Worm (Caenorhabditis elegans) whole organism, L1 larva: ENCODE measurements around the gene sftb-1.

Source experiments
- C34B4.2 ChIP-seq: sonication (generic microtip); optimal IDR thresholded peaks from 2 replicates; lab custom pipeline; 2017; ENCODE audit warnings: mild to moderate bottlenecking, missing genetic modification characterization, missing compliant biosample characterization
- Y116A8C.19 ChIP-seq: sonication (generic microtip); optimal IDR thresholded peaks from 2 replicates; lab custom pipeline; 2016; ENCODE audit warnings: missing compliant biosample characterization, missing genetic modification characterization, borderline replicate concordance
- alr-1 ChIP-seq: fragments of 200-800 bp; sonication (Bioruptor generic); optimal IDR thresholded peaks from 2 replicates; lab custom pipeline; 2018; ENCODE audit warnings: borderline replicate concordance, mild to moderate bottlenecking, missing genetic modification characterization, missing compliant biosample characterization
- ama-1 ChIP-seq: fragments of 150-350 bp; optimal IDR thresholded peaks from 2 replicates; lab custom pipeline; 2014
- ceh-63 ChIP-seq: fragments of 200-800 bp; sonication (Bioruptor generic); optimal IDR thresholded peaks from 2 replicates; lab custom pipeline; 2018; ENCODE audit warnings: mild to moderate bottlenecking, missing genetic modification characterization, missing compliant biosample characterization
- ceh-82 ChIP-seq, 3 experiments: fragments of 150-350 bp in 1 of 3; sonication (generic microtip) in 2 of 3; optimal IDR thresholded peaks; 2 replicates each; lab custom pipeline; 2014 to 2017; ENCODE audit warnings: missing biosample characterization in 3 of 3, missing genetic modification characterization in 3 of 3
- dpl-1 ChIP-seq, 3 experiments: fragments of 150-350 bp in 2 of 3; sonication (generic microtip) in 1 of 3; optimal IDR thresholded peaks; 2 replicates each; lab custom pipeline; 2014 to 2017; ENCODE audit warnings: missing biosample characterization in 3 of 3, missing genetic modification characterization in 3 of 3, missing genetic modification reagents in 3 of 3
- dsc-1 ChIP-seq: sonication (generic microtip); optimal IDR thresholded peaks from 2 replicates; lab custom pipeline; 2016; ENCODE audit warnings: mild to moderate bottlenecking, missing genetic modification characterization, missing compliant biosample characterization
- efl-1 ChIP-seq, 4 experiments: fragments of 150-350 bp; optimal IDR thresholded peaks in 3 of 4; peaks in 1 of 4; 1 replicate in 1 of 4; 2 replicates in 3 of 4; lab custom pipeline; 2014; ENCODE audit warnings: missing biosample characterization in 2 of 4, missing genetic modification characterization in 2 of 4, missing genetic modification reagents in 2 of 4
- egl-13 ChIP-seq: sonication (generic microtip); optimal IDR thresholded peaks from 2 replicates; lab custom pipeline; 2016; ENCODE audit warnings: missing genotype, missing genetic modification reagents, missing genetic modification characterization, missing compliant biosample characterization
- egl-27 ChIP-seq, 2 experiments: fragments of 150-350 bp in 1 of 2; sonication (generic microtip); optimal IDR thresholded peaks; 3 replicates each; lab custom pipeline; 2017 to 2018; ENCODE audit warnings: missing biosample characterization in 2 of 2, missing genetic modification characterization in 2 of 2, missing genetic modification reagents in 2 of 2
- elt-2 ChIP-seq: sonication (generic microtip); optimal IDR thresholded peaks from 2 replicates; lab custom pipeline; 2016; ENCODE audit warnings: missing genetic modification characterization, mild to moderate bottlenecking, inconsistent platforms, missing compliant biosample characterization, missing genetic modification reagents
- fkh-10 ChIP-seq: sonication (generic microtip); optimal IDR thresholded peaks from 2 replicates; lab custom pipeline; 2017; ENCODE audit warnings: missing biosample characterization, missing genetic modification reagents, missing genetic modification characterization
- grh-1 ChIP-seq: fragments of 200-800 bp; sonication (Bioruptor generic); IDR thresholded peaks from 2 replicates; pipeline ENCODE4 v1.3.6; 2022; ENCODE audit warnings: missing genetic modification reagents, missing genetic modification characterization, missing compliant biosample characterization
- hlh-17 ChIP-seq: fragments of 200-800 bp; sonication (Bioruptor generic); optimal IDR thresholded peaks from 2 replicates; lab custom pipeline; 2018; ENCODE audit warnings: missing genetic modification characterization, mild to moderate bottlenecking, missing compliant biosample characterization, moderate library complexity, borderline replicate concordance
- irx-1 ChIP-seq: sonication (generic microtip); optimal IDR thresholded peaks from 2 replicates; lab custom pipeline; 2016; ENCODE audit warnings: missing genetic modification characterization, missing compliant biosample characterization
- lsy-2 ChIP-seq, 2 experiments: fragments of 150-350 bp; optimal IDR thresholded peaks; 2 replicates each; lab custom pipeline; 2014; ENCODE audit warnings: missing biosample characterization in 2 of 2, missing genetic modification characterization in 2 of 2
- mab-9 ChIP-seq: fragments of 200-800 bp; sonication (Bioruptor generic); IDR thresholded peaks from 2 replicates; pipeline ENCODE4 v1.3.6; 2022; ENCODE audit warnings: missing genetic modification reagents, missing genetic modification characterization, missing compliant biosample characterization
- mdl-1 ChIP-seq, 2 experiments: fragments of 150-350 bp; optimal IDR thresholded peaks; 2 replicates each; lab custom pipeline; 2014 to 2017; ENCODE audit warnings: missing biosample characterization in 2 of 2, missing genetic modification characterization in 2 of 2, inconsistent platforms in 1 of 2
- mep-1 ChIP-seq: fragments of 150-350 bp; optimal IDR thresholded peaks from 2 replicates; lab custom pipeline; 2014; ENCODE audit warnings: missing biosample characterization, missing genetic modification characterization
- nhr-19 ChIP-seq: fragments of 200-800 bp; sonication (Bioruptor generic); conservative IDR thresholded peaks from 2 replicates; pipeline ENCODE4 v1.3.6; 2022; ENCODE audit warnings: missing genetic modification characterization, missing compliant biosample characterization
- nhr-20 ChIP-seq: sonication (generic microtip); optimal IDR thresholded peaks from 2 replicates; lab custom pipeline; 2016; ENCODE audit warnings: mild to moderate bottlenecking, missing genetic modification characterization, missing compliant biosample characterization
- nhr-237 ChIP-seq: fragments of 150-350 bp; optimal IDR thresholded peaks from 2 replicates; lab custom pipeline; 2014; ENCODE audit warnings: missing biosample characterization, missing genetic modification characterization
- nhr-85 ChIP-seq: sonication (generic microtip); peaks from one replicate; lab custom pipeline; 2016; ENCODE audit warnings: missing genetic modification characterization, inconsistent platforms, missing compliant biosample characterization
- nhr-90 ChIP-seq: sonication (generic microtip); optimal IDR thresholded peaks from 2 replicates; lab custom pipeline; 2016; ENCODE audit warnings: mild to moderate bottlenecking, missing genetic modification characterization, missing compliant biosample characterization; ENCODE audit not compliant: poor library complexity
- pax-3 ChIP-seq: fragments of 200-800 bp; sonication (Bioruptor generic); optimal IDR thresholded peaks from 2 replicates; lab custom pipeline; 2018; ENCODE audit warnings: mild to moderate bottlenecking, missing genetic modification characterization, moderate library complexity, missing compliant biosample characterization
- skn-1 ChIP-seq: fragments of 150-350 bp; optimal IDR thresholded peaks from 2 replicates; lab custom pipeline; 2014; ENCODE audit warnings: missing biosample characterization, missing genetic modification characterization
- snpc-4 ChIP-seq: fragments of 150-350 bp; optimal IDR thresholded peaks from 2 replicates; lab custom pipeline; 2014; ENCODE audit warnings: missing biosample characterization, missing genetic modification characterization
- sup-37 ChIP-seq: fragments of 200-800 bp; sonication (Bioruptor generic); optimal IDR thresholded peaks from 2 replicates; lab custom pipeline; 2018; ENCODE audit warnings: mild to moderate bottlenecking, missing genetic modification characterization, missing compliant biosample characterization
- tbx-2 ChIP-seq: sonication (generic microtip); optimal IDR thresholded peaks from 2 replicates; lab custom pipeline; 2016; ENCODE audit warnings: missing genetic modification characterization, missing compliant biosample characterization
- unc-130 ChIP-seq: fragments of 150-350 bp; optimal IDR thresholded peaks from 2 replicates; lab custom pipeline; 2017; ENCODE audit warnings: missing biosample characterization, missing genetic modification characterization, inconsistent platforms
- unc-30 ChIP-seq: sonication (generic microtip); optimal IDR thresholded peaks from 2 replicates; lab custom pipeline; 2017; ENCODE audit warnings: missing biosample characterization, missing genetic modification characterization
- unc-62 ChIP-seq: fragments of 150-350 bp; optimal IDR thresholded peaks from 2 replicates; lab custom pipeline; 2014; ENCODE audit warnings: missing biosample characterization, missing genetic modification reagents, missing genetic modification characterization
- unc-98 ChIP-seq: fragments of 200-800 bp; sonication (Bioruptor generic); IDR thresholded peaks from 2 replicates; pipeline ENCODE4 v1.3.6; 2022; ENCODE audit warnings: missing genetic modification characterization, missing compliant biosample characterization
- xbp-1 ChIP-seq: sonication (generic microtip); optimal IDR thresholded peaks from 2 replicates; lab custom pipeline; 2016; ENCODE audit warnings: missing genetic modification characterization, missing compliant biosample characterization
- zip-4 ChIP-seq: fragments of 200-800 bp; sonication (Bioruptor generic); optimal IDR thresholded peaks from 2 replicates; lab custom pipeline; 2018; ENCODE audit warnings: mild to moderate bottlenecking, missing genetic modification characterization, moderate library complexity, missing compliant biosample characterization

Gene sftb-1

DNA sequence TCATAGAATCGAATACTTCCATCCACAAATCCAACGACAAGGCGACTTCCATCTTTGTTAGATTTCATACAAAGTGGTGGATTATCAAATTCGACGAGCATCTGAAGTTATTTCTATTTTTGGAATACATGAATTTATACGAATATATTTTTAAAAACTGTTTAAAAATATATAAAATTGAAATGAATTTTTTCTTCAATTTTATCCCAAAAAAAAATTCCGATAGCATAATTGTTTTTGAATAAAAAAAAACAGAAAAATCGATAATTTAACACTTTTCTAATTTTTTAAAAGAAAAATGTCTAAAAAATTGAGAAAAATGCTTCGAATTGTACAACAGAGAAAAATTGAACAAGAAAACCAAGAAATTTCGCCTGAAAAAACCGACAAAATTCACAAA lies 21.5 kb downstream of the sftb-1 start, which contains the start of gene Y44F5A.1:
TSS of gene Y44F5A.1 (minus strand) at position 101 of the 400 bp plus-strand sequence.
- TF ChIP-seq C34B4.2 (tag; lab: Kevin White, UChicago) = no peak
- TF ChIP-seq pax-3 (tag; lab: Kevin White, UChicago) = no peak
- no peak for TF ChIP-seq hlh-17 (GFP tag; lab: Kevin White, UChicago)
- TF ChIP-seq mep-1 (tag; lab: Kevin White, UChicago) = no peak
- no peak for TF ChIP-seq lsy-2 (tag; optimal IDR thresholded peaks at IDR 0.05; lab: Kevin White, UChicago)
- TF ChIP-seq egl-13 = no peak
- no peak for TF ChIP-seq nhr-19 (GFP tag; lab: Robert Waterston, UW)
- no peak for TF ChIP-seq mdl-1 (tag; optimal IDR thresholded peaks at IDR 0.05; lab: Kevin White, UChicago)
- TF ChIP-seq egl-27 (tag; optimal IDR thresholded peaks at IDR 0.05; lab: Kevin White, UChicago) = no peak

DNA sequence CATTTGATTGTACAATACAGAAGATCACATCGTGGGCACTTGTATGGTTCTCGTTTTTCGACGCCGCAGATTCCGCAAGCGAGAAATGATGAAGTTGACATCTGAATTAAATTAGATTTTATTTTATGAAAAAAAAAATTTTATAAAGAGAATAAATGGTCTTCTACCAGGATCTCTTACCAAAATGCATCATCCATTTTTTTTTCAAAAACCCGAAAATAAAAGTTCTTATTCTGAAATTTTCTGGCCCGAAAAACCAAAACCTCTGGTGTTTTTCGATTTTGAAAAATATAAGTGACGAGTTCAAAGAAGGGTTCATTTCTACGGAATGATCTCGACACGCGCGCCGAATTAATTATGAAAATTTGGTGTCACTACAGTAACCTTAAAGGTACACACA lies 24.8 kb downstream of the sftb-1 start, which contains the start of gene zhit-2:
TSS of gene zhit-2 (minus strand) at position 101 of the 400 bp plus-strand sequence.
- TF ChIP-seq nhr-20 (tag; lab: Kevin White, UChicago) = no peak
- no peak for TF ChIP-seq ama-1 (lab: Kevin White, UChicago)
- no peak for TF ChIP-seq sup-37
- no peak for TF ChIP-seq ceh-63 (GFP tag; lab: Kevin White, UChicago)
- TF ChIP-seq snpc-4 = no peak
- no peak for TF ChIP-seq mdl-1 (tag; optimal IDR thresholded peaks at IDR 0.05; lab: Kevin White, UChicago)
- no peak for TF ChIP-seq nhr-19 (GFP tag; lab: Robert Waterston, UW)
- TF ChIP-seq grh-1 (GFP tag; lab: Robert Waterston, UW) = no peak
- TF ChIP-seq elt-2 = no peak
- TF ChIP-seq ceh-82 (tag; optimal IDR thresholded peaks at IDR 0.05; lab: Kevin White, UChicago) = no peak
- TF ChIP-seq irx-1 (tag; lab: Kevin White, UChicago) = no peak
- TF ChIP-seq alr-1 (tag; lab: Kevin White, UChicago) = no peak
- no peak for TF ChIP-seq unc-98 (GFP tag; lab: Robert Waterston, UW)
- TF ChIP-seq mab-9 (GFP tag; lab: Robert Waterston, UW) = no peak
- no peak for TF ChIP-seq nhr-237
- no peak for TF ChIP-seq xbp-1 (tag; lab: Kevin White, UChicago)
- TF ChIP-seq nhr-90 = no peak

DNA sequence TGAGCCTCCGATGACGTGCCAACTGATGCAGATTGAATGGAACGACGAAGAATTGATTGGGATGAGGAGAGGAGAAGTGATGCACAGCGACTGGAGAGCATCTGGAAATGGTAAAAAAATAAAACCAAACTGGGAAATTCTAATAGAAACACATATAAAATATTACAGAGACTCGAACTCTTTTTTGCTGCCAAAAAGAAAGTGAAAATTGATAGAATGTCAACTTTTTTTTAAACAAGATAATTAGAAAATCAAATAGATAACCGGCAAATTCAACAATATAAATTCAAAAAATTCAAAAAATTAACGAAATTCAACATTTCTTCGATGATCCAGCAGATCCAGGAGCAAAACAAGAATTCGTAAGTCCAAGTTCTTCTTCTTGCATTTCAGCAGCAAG lies 25.6 kb downstream of the sftb-1 start, which contains the start of gene mrpl-21:
TSS of gene mrpl-21 (minus strand) at position 101 of the 400 bp plus-strand sequence.
- TF ChIP-seq mdl-1 (tag; optimal IDR thresholded peaks at IDR 0.05; lab: Kevin White, UChicago) (no peak), nhr-85 (peak; percentile 2), dsc-1 (tag; lab: Kevin White, UChicago) (no peak), efl-1 (optimal IDR thresholded peaks at IDR 0.05; lab: Kevin White, UChicago) (no peak), efl-1 (GFP tag; optimal IDR thresholded peaks at IDR 0.05 in 1 of 2; lab: Kevin White, UChicago) (peak in 1 of 2 experiments; percentile 31)
- TF ChIP-seq, all 84 proteins: peak for 2

DNA sequence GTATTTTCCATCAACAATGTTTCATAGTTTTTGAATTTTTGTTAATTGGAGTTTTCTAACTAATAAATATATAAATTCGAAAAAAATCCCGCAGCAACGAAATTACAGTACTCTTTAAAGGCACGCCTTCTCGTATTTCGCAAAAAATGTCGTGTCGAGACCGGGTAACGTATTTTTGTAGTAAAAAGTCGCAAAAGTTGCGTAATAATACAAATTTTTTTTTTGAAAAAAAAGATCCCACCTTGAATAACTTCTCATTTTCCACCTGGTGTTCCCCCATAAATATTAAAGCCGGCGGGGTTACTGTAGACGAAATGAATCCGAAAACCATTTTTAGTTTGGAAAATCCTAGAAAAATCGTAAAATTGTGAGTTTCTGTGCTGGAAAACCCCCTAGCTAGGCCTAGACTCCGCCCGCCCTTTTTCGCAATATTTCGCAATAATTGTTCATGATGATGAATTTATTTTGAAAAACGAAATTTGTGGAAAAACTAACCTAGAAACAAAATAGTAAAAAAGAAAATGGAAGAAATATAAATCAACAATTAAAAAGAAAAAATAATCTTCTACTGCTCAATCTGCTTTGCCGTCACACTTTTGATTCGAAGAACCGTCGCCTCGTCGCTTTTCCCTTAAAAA lies 26.7 kb downstream of the sftb-1 start, which contains the start of gene F43C1.7:
TSS of gene F43C1.7 (minus strand) at position 351 of the 638 bp plus-strand sequence.
- TF ChIP-seq Y116A8C.19 (tag; lab: Kevin White, UChicago) (no peak), skn-1 (tag; lab: Kevin White, UChicago) (peak; percentile 66), xbp-1 (tag; lab: Kevin White, UChicago) (no peak), tbx-2 (no peak), nhr-19 (GFP tag; lab: Robert Waterston, UW) (no peak), unc-30 (tag; lab: Kevin White, UChicago) (no peak), mdl-1 (tag; optimal IDR thresholded peaks at IDR 0.05; lab: Kevin White, UChicago) (no peak), unc-62 (GFP tag; lab: Kevin White, UChicago) (no peak), zip-4 (GFP tag; lab: Kevin White, UChicago) (peak; percentile 30), unc-130 (tag; lab: Kevin White, UChicago) (no peak), fkh-10 (GFP tag; lab: Kevin White, UChicago) (no peak), dpl-1 (GFP tag; optimal IDR thresholded peaks at IDR 0.05; lab: Kevin White, UChicago) (no peak), egl-27 (tag; optimal IDR thresholded peaks at IDR 0.05; lab: Kevin White, UChicago) (no peak)
